Fruit fly (Drosophila melanogaster): ENCODE measurements around the gene CG11398.

Gene CG11398

DNA sequence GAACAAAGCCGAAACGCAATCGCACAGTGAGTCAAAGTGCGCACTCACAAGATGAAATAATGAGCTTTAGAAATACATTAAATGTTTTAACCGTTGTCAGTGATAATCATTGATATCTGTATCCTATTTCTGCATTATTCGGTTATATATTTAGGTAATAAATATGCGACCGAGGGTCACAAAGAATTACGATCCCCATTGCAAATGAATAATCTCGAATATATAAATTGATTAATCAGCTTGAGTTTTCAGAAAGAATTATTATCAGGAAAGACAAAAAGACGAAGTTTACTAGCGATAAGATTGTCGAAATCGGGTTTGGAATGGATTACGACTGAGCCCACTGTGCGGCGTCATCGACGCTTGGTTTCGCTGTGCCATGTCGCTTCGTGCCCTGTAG, 43.9 kb downstream of the CG11398 start (continued):
- peak; percentile 70 for TF ChIP-seq CG13296 (GFP tag; optimal IDR thresholded peaks at IDR 0.05)
- peak; percentile 31; the same call in 1 of the 2 replicates for TF ChIP-seq ranshi (GFP tag; IDR thresholded peaks at IDR 0.05)
- no peak for TF ChIP-seq CG2199 (GFP tag; IDR thresholded peaks at IDR 0.05)
- 0 out of 2 replicates have a peak, but pooled peaks have one; percentile 9 for TF ChIP-seq CG6689 (GFP tag; IDR thresholded peaks at IDR 0.05)
- TF ChIP-seq pb (GFP tag; optimal IDR thresholded peaks at IDR 0.05): no peak
- no peak for TF ChIP-seq Sry-β (GFP tag; optimal IDR thresholded peaks at IDR 0.05)
- TF ChIP-seq CG15011 (GFP tag; optimal IDR thresholded peaks at IDR 0.05): peak; percentile 37
- TF ChIP-seq kay (GFP tag; optimal IDR thresholded peaks at IDR 0.05): peak; percentile 27
- peak; percentile 59 for TF ChIP-seq CG17361 (GFP tag; IDR thresholded peaks at IDR 0.05)
- no peak for TF ChIP-seq peb (GFP tag; IDR thresholded peaks at IDR 0.05)
- peak; percentile 14 for TF ChIP-seq CG6854 (GFP tag; optimal IDR thresholded peaks at IDR 0.05)
- peak; percentile 41 for TF ChIP-seq fd3F (GFP tag; optimal IDR thresholded peaks at IDR 0.05)
- TF ChIP-seq fu2 (GFP tag; optimal IDR thresholded peaks at IDR 0.05): peak; percentile 3
- no peak for TF ChIP-seq CG7786 (GFP tag; optimal IDR thresholded peaks at IDR 0.05)
- no peak for TF ChIP-seq Stat92E (GFP tag; optimal IDR thresholded peaks at IDR 0.05)
- peak; percentile 66 for TF ChIP-seq Oli (tag; optimal IDR thresholded peaks at IDR 0.05)
- TF ChIP-seq caup (GFP tag; optimal IDR thresholded peaks at IDR 0.05; ENCODE audit: severe bottlenecking): peak; percentile 46
- TF ChIP-seq CG10267 (tag; optimal IDR thresholded peaks at IDR 0.05): peak; percentile 8
- peak; percentile 57 for TF ChIP-seq nmo (GFP tag; optimal IDR thresholded peaks at IDR 0.05)
- TF ChIP-seq pita (GFP tag; optimal IDR thresholded peaks at IDR 0.05): no peak
- TF ChIP-seq jumu (GFP tag; optimal IDR thresholded peaks at IDR 0.05): no peak
- TF ChIP-seq vfl (GFP tag; optimal IDR thresholded peaks at IDR 0.05): peak; percentile 8
- TF ChIP-seq scrt (GFP tag; optimal IDR thresholded peaks at IDR 0.05): peak; percentile 25
- peak; percentile 35 for TF ChIP-seq unpg (GFP tag; optimal IDR thresholded peaks at IDR 0.05)
- 0 out of 2 replicates have a peak, but pooled peaks have one; percentile 11 for TF ChIP-seq gsb (GFP tag; IDR thresholded peaks at IDR 0.05)
- TF ChIP-seq CG7928 (GFP tag; optimal IDR thresholded peaks at IDR 0.05): no peak
- TF ChIP-seq HmgZ (tag; optimal IDR thresholded peaks at IDR 0.05): peak; percentile 34
- TF ChIP-seq slp2 (GFP tag; optimal IDR thresholded peaks at IDR 0.05): peak; percentile 7
- TF ChIP-seq CG2116 (GFP tag; optimal IDR thresholded peaks at IDR 0.05): no peak
- no peak for TF ChIP-seq vnd (GFP tag; IDR thresholded peaks at IDR 0.05; ENCODE audit: partially characterized antibody)
- TF ChIP-seq tio (GFP tag; optimal IDR thresholded peaks at IDR 0.05): peak; percentile 30
- TF ChIP-seq schlank (tag; optimal IDR thresholded peaks at IDR 0.05): peak; percentile 19
- TF ChIP-seq toy (GFP tag; IDR thresholded peaks at IDR 0.05): no peak
- TF ChIP-seq Mad (GFP tag; optimal IDR thresholded peaks at IDR 0.05): no peak
- peak; percentile 65 for TF ChIP-seq CoRest (tag; optimal IDR thresholded peaks at IDR 0.05)
- TF ChIP-seq Ssrp (tag; optimal IDR thresholded peaks at IDR 0.05): peak; percentile 1
- peak; percentile 34; the same call in 1 of the 2 replicates for TF ChIP-seq vvl (GFP tag; IDR thresholded peaks at IDR 0.05)
- peak in 1 of 2 experiments; percentile 73 for TF ChIP-seq Hr51 (GFP tag; optimal IDR thresholded peaks at IDR 0.05)
- no peak for TF ChIP-seq hb (GFP tag; IDR thresholded peaks at IDR 0.05; ENCODE audit: partially characterized antibody)
- peak; percentile 33 to 49 for TF ChIP-seq Pdp1 (GFP tag; optimal IDR thresholded peaks at IDR 0.05)
- peak; percentile 79 for TF ChIP-seq CG18599 (GFP tag; optimal IDR thresholded peaks at IDR 0.05)
- peak; percentile 34 for TF ChIP-seq CG32532 (GFP tag; IDR thresholded peaks at IDR 0.05)
- peak; percentile 39; the same call in 1 of the 2 replicates for TF ChIP-seq lmd (GFP tag; IDR thresholded peaks at IDR 0.05)
- peak; percentile 47 for TF ChIP-seq CG34376 (GFP tag; optimal IDR thresholded peaks at IDR 0.05)
- peak; percentile 73 for TF ChIP-seq CG3281 (GFP tag; optimal IDR thresholded peaks at IDR 0.05)
- no peak for TF ChIP-seq CG15479 (GFP tag; optimal IDR thresholded peaks at IDR 0.05)
- no peak for TF ChIP-seq CG8290 (GFP tag; optimal IDR thresholded peaks at IDR 0.05)
- TF ChIP-seq CG8290 (tag; optimal IDR thresholded peaks at IDR 0.05): peak in 1 of 2 experiments; percentile 8
- TF ChIP-seq Deaf1 (tag; optimal IDR thresholded peaks at IDR 0.05): peak; percentile 84
- peak; percentile 33 to 38 for TF ChIP-seq dpn (GFP tag; optimal IDR thresholded peaks at IDR 0.05)

Data from whole organism, embryonic.